Worm (Caenorhabditis elegans): Measurements from ENCODE around the gene srh-17.
A peak's percentile ranks its signal among the peaks of the same experiment; 100 is the strongest.

- TF ChIP-seq sma-9 (GFP tag; optimal IDR thresholded peaks at IDR 0.05) (peak; percentile 47), sma-9 (tag; optimal IDR thresholded peaks at IDR 0.05) (no peak), snpc-4 (tag; optimal IDR thresholded peaks at IDR 0.05) (no peak), aly-2 (tag; optimal IDR thresholded peaks at IDR 0.05) (no peak), ceh-82 (tag; optimal IDR thresholded peaks at IDR 0.05) (no peak), nhr-11 (tag; optimal IDR thresholded peaks at IDR 0.05) (no peak), ztf-4 (tag; optimal IDR thresholded peaks at IDR 0.05) (no peak), blmp-1 (tag; optimal IDR thresholded peaks at IDR 0.05; ENCODE audit: insufficient read depth) (no peak), F13H6.1 (tag; optimal IDR thresholded peaks at IDR 0.05) (no peak)
Measured at ce11 chrV:14640769-14641168, 20.3 kb upstream of the srh-17 start, which contains the start of gene C54G10.1.
